Fruit fly (Drosophila melanogaster) whole organism, embryonic: ENCODE results near the gene Chchd2.

Experiments used
- BEAF-32 ChIP-seq: fragments of 200-800 bp; sonication (Bioruptor generic); optimal IDR thresholded peaks from 3 replicates; lab custom pipeline; 2017; ENCODE audit warnings: missing biosample characterization, missing genetic modification characterization, mild to moderate bottlenecking, moderate library complexity, missing genetic modification reagents
- CG10543 ChIP-seq: fragments of 200-800 bp; sonication (Bioruptor generic); optimal IDR thresholded peaks from 3 replicates; lab custom pipeline; 2017; ENCODE audit warnings: missing biosample characterization, mild to moderate bottlenecking, missing genetic modification characterization, moderate library complexity
- CG15011 ChIP-seq: fragments of 200-800 bp; sonication (Bioruptor generic); optimal IDR thresholded peaks from 3 replicates; lab custom pipeline; 2018; ENCODE audit warnings: missing biosample characterization, mild to moderate bottlenecking, missing genetic modification characterization
- CG16813 ChIP-seq: fragments of 200-800 bp; sonication (Bioruptor generic); IDR thresholded peaks from 3 replicates; pipeline ENCODE4 v1.3.6; 2022; ENCODE audit warnings: missing biosample characterization, missing genetic modification characterization; ENCODE audit not compliant: partially characterized antibody
- CG16815 ChIP-seq: fragments of 200-800 bp; sonication (Bioruptor generic); optimal IDR thresholded peaks from 3 replicates; lab custom pipeline; 2017; ENCODE audit warnings: missing biosample characterization, mild to moderate bottlenecking, missing genetic modification characterization
- CG17361 ChIP-seq: fragments of 200-800 bp; sonication (Bioruptor generic); IDR thresholded peaks from 3 replicates; pipeline ENCODE4 v1.3.6; 2022; ENCODE audit warnings: missing biosample characterization, missing genetic modification characterization
- CG17385 ChIP-seq: fragments of 200-800 bp; sonication (Bioruptor generic); optimal IDR thresholded peaks from 3 replicates; lab custom pipeline; 2018; ENCODE audit warnings: missing biosample characterization, mild to moderate bottlenecking, missing genetic modification characterization
- CG17829 ChIP-seq: fragments of 200-800 bp; optimal IDR thresholded peaks from 2 replicates; lab custom pipeline; 2019; ENCODE audit warnings: missing biosample characterization, mild to moderate bottlenecking, missing genetic modification characterization, moderate library complexity
- CG18599 ChIP-seq: fragments of 200-800 bp; sonication (Bioruptor generic); optimal IDR thresholded peaks from 3 replicates; lab custom pipeline; 2017; ENCODE audit warnings: missing biosample characterization, missing genetic modification characterization, mild to moderate bottlenecking, moderate library complexity, missing genetic modification reagents
- CG3838 ChIP-seq: fragments of 200-800 bp; sonication (Bioruptor generic); optimal IDR thresholded peaks from 3 replicates; lab custom pipeline; 2016; ENCODE audit warnings: missing biosample characterization, missing genetic modification characterization
- CG4404 ChIP-seq: fragments of 200-800 bp; sonication (Bioruptor generic); IDR thresholded peaks from 2 replicates; pipeline ENCODE4 v1.3.6; 2022; ENCODE audit warnings: missing biosample characterization, missing genetic modification characterization
- CG5180 ChIP-seq: fragments of 200-800 bp; sonication (Bioruptor generic); optimal IDR thresholded peaks from 3 replicates; lab custom pipeline; 2017; ENCODE audit warnings: missing biosample characterization, missing genetic modification characterization, mild to moderate bottlenecking, moderate library complexity, missing genetic modification reagents
- CG5245 ChIP-seq: fragments of 200-800 bp; sonication (Bioruptor generic); optimal IDR thresholded peaks from 3 replicates; lab custom pipeline; 2016; ENCODE audit warnings: missing biosample characterization, missing genetic modification characterization
- CG6689 ChIP-seq: fragments of 200-800 bp; sonication (Bioruptor generic); IDR thresholded peaks from 2 replicates; pipeline ENCODE4 v1.3.6; 2022; ENCODE audit warnings: missing biosample characterization, missing genetic modification characterization
- CG6813 ChIP-seq: fragments of 200-800 bp; sonication (Bioruptor generic); optimal IDR thresholded peaks from 2 replicates; lab custom pipeline; 2017; ENCODE audit warnings: missing biosample characterization, missing genetic modification characterization, mild to moderate bottlenecking, moderate library complexity, missing genetic modification reagents
- Camta ChIP-seq: fragments of 200-800 bp; sonication (Bioruptor generic); optimal IDR thresholded peaks from 2 replicates; lab custom pipeline; 2016; ENCODE audit warnings: missing biosample characterization, missing genetic modification characterization
- CrebB ChIP-seq: fragments of 200-800 bp; sonication (Bioruptor generic); optimal IDR thresholded peaks from 3 replicates; lab custom pipeline; 2018; ENCODE audit warnings: missing biosample characterization, mild to moderate bottlenecking, missing genetic modification characterization
- Dip3 ChIP-seq: fragments of 200-800 bp; sonication (Bioruptor generic); optimal IDR thresholded peaks from 3 replicates; lab custom pipeline; 2016; ENCODE audit warnings: missing biosample characterization, missing genetic modification characterization
- Dref ChIP-seq: fragments of 200-800 bp; sonication (Bioruptor generic); IDR thresholded peaks from 2 replicates; pipeline ENCODE4 v1.3.6; 2022; ENCODE audit warnings: missing biosample characterization, missing genetic modification characterization
- E2f2 ChIP-seq: fragments of 200-800 bp; sonication (Bioruptor generic); IDR thresholded peaks from 2 replicates; pipeline ENCODE4 v1.3.6; 2022; ENCODE audit warnings: missing biosample characterization, missing genetic modification characterization
- ERR ChIP-seq: fragments of 200-800 bp; sonication (Bioruptor generic); optimal IDR thresholded peaks from 2 replicates; lab custom pipeline; 2016; ENCODE audit warnings: missing biosample characterization, missing genetic modification characterization
- HLH4C ChIP-seq: fragments of 200-800 bp; sonication (Bioruptor generic); IDR thresholded peaks from 3 replicates; pipeline ENCODE4 v1.3.6; 2022; ENCODE audit warnings: missing biosample characterization, missing genetic modification characterization; ENCODE audit not compliant: partially characterized antibody
- HLH54F ChIP-seq: fragments of 200-800 bp; sonication (Bioruptor generic); optimal IDR thresholded peaks from 3 replicates; lab custom pipeline; 2016; ENCODE audit warnings: missing biosample characterization, missing genetic modification characterization
- Hsf ChIP-seq: fragments of 200-800 bp; sonication (Bioruptor generic); optimal IDR thresholded peaks from 3 replicates; lab custom pipeline; 2016; ENCODE audit warnings: missing biosample characterization, missing genetic modification characterization
- NK7.1 ChIP-seq: fragments of 200-800 bp; sonication (Bioruptor generic); optimal IDR thresholded peaks from 3 replicates; lab custom pipeline; 2016; ENCODE audit warnings: missing biosample characterization, missing genetic modification characterization
- Scr ChIP-seq: fragments of 200-800 bp; sonication (Bioruptor generic); IDR thresholded peaks from 2 replicates; pipeline ENCODE4 v1.3.6; 2022; ENCODE audit warnings: missing biosample characterization, missing genetic modification characterization; ENCODE audit not compliant: partially characterized antibody
- Sry-β ChIP-seq: fragments of 200-800 bp; sonication (Bioruptor generic); optimal IDR thresholded peaks from 2 replicates; lab custom pipeline; 2018; ENCODE audit warnings: missing biosample characterization, mild to moderate bottlenecking, missing genetic modification characterization, moderate library complexity
- Taf1 ChIP-seq: fragments of 200-800 bp; sonication (Bioruptor generic); IDR thresholded peaks from 2 replicates; pipeline ENCODE4 v1.3.6; 2022; ENCODE audit warnings: missing biosample characterization, missing genetic modification characterization
- Vsx1 ChIP-seq: fragments of 200-800 bp; sonication (Bioruptor generic); optimal IDR thresholded peaks from 2 replicates; lab custom pipeline; 2017; ENCODE audit warnings: missing biosample characterization, mild to moderate bottlenecking, missing genetic modification characterization, missing genetic modification reagents
- ab ChIP-seq: fragments of 200-800 bp; sonication (Bioruptor generic); optimal IDR thresholded peaks from 2 replicates; lab custom pipeline; 2016; ENCODE audit warnings: missing biosample characterization, missing genetic modification characterization
- bcd ChIP-seq: fragments of 200-800 bp; sonication (Bioruptor generic); optimal IDR thresholded peaks from 2 replicates; lab custom pipeline; 2017; ENCODE audit warnings: missing biosample characterization, mild to moderate bottlenecking, missing genetic modification characterization
- btn ChIP-seq: fragments of 200-800 bp; sonication (Bioruptor generic); optimal IDR thresholded peaks from 2 replicates; lab custom pipeline; 2016; ENCODE audit warnings: missing biosample characterization, missing genetic modification characterization
- gem ChIP-seq: fragments of 200-800 bp; sonication (Bioruptor generic); optimal IDR thresholded peaks from 2 replicates; lab custom pipeline; 2019; ENCODE audit warnings: missing biosample characterization, mild to moderate bottlenecking, missing genetic modification characterization, moderate library complexity
- hbn ChIP-seq: fragments of 200-800 bp; sonication (Bioruptor generic); IDR thresholded peaks from 2 replicates; pipeline ENCODE4 v1.3.6; 2022; ENCODE audit warnings: missing biosample characterization, missing genetic modification characterization; ENCODE audit not compliant: partially characterized antibody
- inv ChIP-seq: fragments of 200-800 bp; sonication (Bioruptor generic); IDR thresholded peaks from 2 replicates; pipeline ENCODE4 v1.3.6; 2022; ENCODE audit warnings: missing biosample characterization, missing genetic modification characterization; ENCODE audit not compliant: partially characterized antibody
- kay ChIP-seq: fragments of 200-800 bp; sonication (Bioruptor generic); optimal IDR thresholded peaks from 2 replicates; lab custom pipeline; 2016; ENCODE audit warnings: missing biosample characterization, missing genetic modification characterization
- mld ChIP-seq: fragments of 200-800 bp; sonication (Bioruptor generic); IDR thresholded peaks from 3 replicates; pipeline ENCODE4 v1.3.6; 2022; ENCODE audit warnings: missing biosample characterization, missing genetic modification characterization; ENCODE audit not compliant: partially characterized antibody
- pan ChIP-seq, 4 experiments: fragments of >200 bp in 3 of 4; fragments of 200-800 bp in 1 of 4; sonication (Bioruptor generic) in 1 of 4; optimal IDR thresholded peaks in 3 of 4; IDR thresholded peaks in 1 of 4; 2 replicates each; pipeline versions ENCODE4 v1.3.6 to Lab custom; 2017 to 2022; ENCODE audit warnings: missing biosample characterization in 2 of 4, missing genetic modification characterization in 2 of 4, mixed read lengths in 1 of 4
- pros ChIP-seq: fragments of 200-800 bp; sonication (Bioruptor generic); optimal IDR thresholded peaks from 3 replicates; lab custom pipeline; 2019; ENCODE audit warnings: missing biosample characterization, mild to moderate bottlenecking, missing genetic modification characterization, moderate library complexity
- pum ChIP-seq: fragments of 200-800 bp; sonication (Bioruptor generic); optimal IDR thresholded peaks from 2 replicates; lab custom pipeline; 2016; ENCODE audit warnings: missing biosample characterization, missing genetic modification characterization
- pzg ChIP-seq: fragments of 200-800 bp; sonication (Bioruptor generic); optimal IDR thresholded peaks from 3 replicates; lab custom pipeline; 2018; ENCODE audit warnings: missing biosample characterization, mild to moderate bottlenecking, missing genetic modification characterization, moderate library complexity
- scrt ChIP-seq: fragments of 200-800 bp; sonication (Bioruptor generic); optimal IDR thresholded peaks from 2 replicates; lab custom pipeline; 2018; ENCODE audit warnings: missing biosample characterization, mild to moderate bottlenecking, missing genetic modification characterization, moderate library complexity
- slp2 ChIP-seq: fragments of 200-800 bp; sonication (Bioruptor generic); optimal IDR thresholded peaks from 2 replicates; lab custom pipeline; 2016; ENCODE audit warnings: missing biosample characterization, missing genetic modification characterization
- ssp ChIP-seq: fragments of 200-800 bp; sonication (Bioruptor generic); IDR thresholded peaks from 2 replicates; pipeline ENCODE4 v1.3.6; 2022; ENCODE audit warnings: missing biosample characterization, missing genetic modification characterization
- stc ChIP-seq: fragments of 200-800 bp; sonication (Bioruptor generic); IDR thresholded peaks from 2 replicates; pipeline ENCODE4 v1.3.6; 2022; ENCODE audit warnings: missing biosample characterization, missing genetic modification characterization
- stwl ChIP-seq: fragments of 200-800 bp; sonication (Bioruptor generic); optimal IDR thresholded peaks from 3 replicates; lab custom pipeline; 2018; ENCODE audit warnings: missing biosample characterization, mild to moderate bottlenecking, missing genetic modification characterization, moderate library complexity
- unc-4 ChIP-seq: fragments of 200-800 bp; sonication (Bioruptor generic); IDR thresholded peaks from 2 replicates; pipeline ENCODE4 v1.3.6; 2022; ENCODE audit warnings: missing biosample characterization, missing genetic modification characterization; ENCODE audit not compliant: partially characterized antibody
- wdn ChIP-seq: fragments of 200-800 bp; sonication (Bioruptor generic); IDR thresholded peaks from 2 replicates; pipeline ENCODE4 v1.3.6; 2022; ENCODE audit warnings: missing biosample characterization, missing genetic modification characterization
- yki ChIP-seq: fragments of >200 bp; optimal IDR thresholded peaks from 3 replicates; lab custom pipeline; 2018
- z ChIP-seq: fragments of 200-800 bp; sonication (Bioruptor generic); IDR thresholded peaks from 3 replicates; pipeline ENCODE4 v1.3.6; 2022; ENCODE audit warnings: missing biosample characterization, missing genetic modification characterization

The Chchd2 gene

DNA sequence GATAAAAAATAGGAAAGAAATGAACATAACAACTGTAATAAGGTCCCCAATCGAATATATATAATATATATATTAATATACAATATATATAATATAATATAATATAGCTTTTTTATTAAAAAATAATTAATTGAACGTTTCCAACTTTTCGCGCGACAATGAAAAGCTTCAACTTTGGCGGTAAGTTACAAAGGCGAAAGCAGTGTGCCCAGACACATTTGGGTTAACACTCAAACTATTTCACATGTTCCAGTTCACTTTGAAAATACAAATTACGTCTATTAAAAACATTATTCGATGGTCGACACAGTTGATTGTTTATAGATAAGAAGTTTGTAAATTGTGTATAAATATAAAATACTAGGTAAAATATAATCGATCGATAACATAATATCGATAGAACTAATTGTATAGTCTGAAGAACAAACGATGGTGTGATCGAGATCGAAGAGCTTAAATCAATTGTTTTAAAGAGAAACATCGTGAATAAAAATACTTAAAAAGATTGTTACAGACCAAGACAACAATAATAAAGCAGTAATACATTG, 42.6 kb upstream of the Chchd2 start (continued):
- TF ChIP-seq hbn (GFP tag; lab: Robert Waterston, UW): peak; percentile 30
- no peak for TF ChIP-seq NK7.1 (GFP tag; lab: Kevin White, UChicago)
- TF ChIP-seq CG16813 (GFP tag; lab: Robert Waterston, UW): peak; percentile 61
- TF ChIP-seq Vsx1 (GFP tag; lab: Kevin White, UChicago): no peak
- TF ChIP-seq HLH4C: peak; percentile 40; the same call in 2 of the 3 replicates
- peak; percentile 73 for TF ChIP-seq E2f2 (GFP tag; lab: Robert Waterston, UW)
- TF ChIP-seq CG4404 (GFP tag; lab: Robert Waterston, UW): no peak
- TF ChIP-seq z (GFP tag; lab: Robert Waterston, UW): no peak
- TF ChIP-seq inv (GFP tag; lab: Robert Waterston, UW): peak; percentile 31; the same call in 1 of the 2 replicates
- no peak for TF ChIP-seq ERR (GFP tag; lab: Kevin White, UChicago)
- no peak for TF ChIP-seq pan (optimal IDR thresholded peaks at IDR 0.05; lab: Kevin White, UChicago)
- no peak for TF ChIP-seq pan (GFP tag; optimal IDR thresholded peaks at IDR 0.05 in 1 of 2, IDR thresholded peaks at IDR 0.05 in 1 of 2)
- peak; percentile 62 for TF ChIP-seq Scr (GFP tag; lab: Robert Waterston, UW)
- TF ChIP-seq CG15011 (GFP tag; lab: Kevin White, UChicago): no peak
- TF ChIP-seq CG5245: no peak
- no peak for TF ChIP-seq CrebB (tag; lab: Kevin White, UChicago)
- TF ChIP-seq Dref (GFP tag; lab: Robert Waterston, UW): peak; percentile 57
- TF ChIP-seq CG3838 (GFP tag; lab: Kevin White, UChicago): no peak
- TF ChIP-seq Sry-β (GFP tag; lab: Kevin White, UChicago): no peak
- peak; percentile 55 for TF ChIP-seq stwl (tag; lab: Kevin White, UChicago)
- no peak for TF ChIP-seq mld (GFP tag; lab: Robert Waterston, UW)
- peak; percentile 62 for TF ChIP-seq BEAF-32 (GFP tag; lab: Kevin White, UChicago)
- no peak for TF ChIP-seq slp2 (GFP tag; lab: Kevin White, UChicago)
- TF ChIP-seq HLH54F (GFP tag; lab: Kevin White, UChicago): no peak
- TF ChIP-seq Hsf (GFP tag; lab: Kevin White, UChicago): no peak
- TF ChIP-seq pum (GFP tag; lab: Kevin White, UChicago): no peak
- TF ChIP-seq unc-4: peak; percentile 52
- TF ChIP-seq stc (GFP tag; lab: Robert Waterston, UW): no peak
- TF ChIP-seq ssp (GFP tag; lab: Robert Waterston, UW): no peak
- no peak for TF ChIP-seq CG16815 (GFP tag; lab: Kevin White, UChicago)
- TF ChIP-seq CG6813 (GFP tag; lab: Kevin White, UChicago): no peak
- no peak for TF ChIP-seq pros (GFP tag; lab: Kevin White, UChicago)
- TF ChIP-seq CG17385 (GFP tag; lab: Kevin White, UChicago): no peak
- peak; percentile 33 for TF ChIP-seq pzg

DNA sequence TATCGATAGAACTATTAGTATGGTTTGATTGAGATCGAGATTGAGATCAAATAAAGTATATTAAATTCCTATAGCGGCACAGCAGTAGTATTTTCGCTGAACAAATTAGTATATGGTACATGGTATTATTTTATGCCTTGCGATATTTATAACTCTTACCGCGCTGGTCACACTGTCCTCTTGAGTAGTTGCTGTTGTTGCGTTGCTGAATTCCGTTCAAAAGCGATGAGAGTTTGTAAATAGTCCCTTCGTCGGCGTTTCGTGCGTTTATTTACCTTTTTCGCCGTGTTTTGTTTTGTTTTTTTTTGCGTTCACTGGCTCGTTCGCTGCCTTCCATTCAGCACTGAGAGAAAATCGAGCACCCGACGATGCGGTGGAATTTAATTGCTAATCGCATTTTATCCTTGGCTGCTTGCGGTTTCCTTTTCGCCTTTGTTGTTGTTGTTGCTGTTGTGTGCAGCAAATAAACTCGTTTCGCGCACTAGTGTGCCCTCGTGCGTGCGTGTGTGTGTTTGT, 41.3 kb upstream of the Chchd2 start, which contains the start of gene CG5004:
Gene CG5004 (plus strand): TSS at position 182 of the 516 bp plus-strand sequence.
- TF ChIP-seq gem (tag; lab: Kevin White, UChicago): no peak
- no peak for TF ChIP-seq CG5180 (GFP tag; lab: Kevin White, UChicago)
- TF ChIP-seq ab (GFP tag; lab: Kevin White, UChicago): no peak
- TF ChIP-seq Dip3 (GFP tag; lab: Kevin White, UChicago): no peak
- no peak for TF ChIP-seq Taf1
- TF ChIP-seq CG6689: no peak
- TF ChIP-seq CG17361 (GFP tag; lab: Robert Waterston, UW): no peak
- no peak for TF ChIP-seq wdn (GFP tag; lab: Robert Waterston, UW)
- no peak for TF ChIP-seq CG10543
- TF ChIP-seq CG18599: no peak
- no peak for TF ChIP-seq Camta
- no peak for TF ChIP-seq scrt (GFP tag; lab: Kevin White, UChicago)
- no peak for TF ChIP-seq CG17829 (tag; lab: Kevin White, UChicago)
- TF ChIP-seq kay (GFP tag; lab: Kevin White, UChicago): no peak
- TF ChIP-seq bcd (GFP tag; lab: Kevin White, UChicago): no peak
- TF ChIP-seq btn (GFP tag; lab: Kevin White, UChicago): no peak
- no peak for TF ChIP-seq yki (lab: Kevin White, UChicago)
